Fruit fly (Drosophila melanogaster) whole organism, wandering third instar larva: ENCODE results near the gene CG4297.

Experiments used
- CG32264 ChIP-seq: fragments of 200-800 bp; sonication (Bioruptor generic); optimal IDR thresholded peaks from 2 replicates; lab custom pipeline; 2016; ENCODE audit warnings: missing biosample characterization, missing genetic modification characterization
- CG9705 ChIP-seq: fragments of 200-800 bp; sonication (Bioruptor generic); optimal IDR thresholded peaks from 2 replicates; lab custom pipeline; 2018; ENCODE audit warnings: missing biosample characterization, mild to moderate bottlenecking, missing genetic modification characterization
- Dfd ChIP-seq: fragments of >200 bp; optimal IDR thresholded peaks from 2 replicates; lab custom pipeline; 2017; ENCODE audit warnings: missing biosample characterization, missing genetic modification characterization
- GATAd ChIP-seq: sonication (Bioruptor generic); optimal IDR thresholded peaks from 2 replicates; lab custom pipeline; 2016; ENCODE audit warnings: missing biosample characterization, missing genetic modification characterization
- HLH106 ChIP-seq: fragments of 200-800 bp; optimal IDR thresholded peaks from 3 replicates; lab custom pipeline; 2019; ENCODE audit warnings: missing biosample characterization, mild to moderate bottlenecking, missing genetic modification characterization, moderate library complexity
- Hnf4 ChIP-seq: fragments of 200-800 bp; sonication (Bioruptor generic); optimal IDR thresholded peaks from 2 replicates; lab custom pipeline; 2016; ENCODE audit warnings: missing biosample characterization, mild to moderate bottlenecking, missing genetic modification characterization
- Hr78 ChIP-seq: fragments of >200 bp; optimal IDR thresholded peaks from 2 replicates; lab custom pipeline; 2017; ENCODE audit warnings: missing biosample characterization, missing genetic modification characterization
- Hr83 ChIP-seq: fragments of 200-300 bp; sonication (Bioruptor generic); optimal IDR thresholded peaks from 2 replicates; lab custom pipeline; 2016; ENCODE audit warnings: missing biosample characterization, mild to moderate bottlenecking, missing genetic modification characterization, moderate library complexity; ENCODE audit not compliant: poor library complexity, severe bottlenecking
- Jra ChIP-seq: sonication (Bioruptor generic); optimal IDR thresholded peaks from 2 replicates; lab custom pipeline; 2016; ENCODE audit warnings: missing biosample characterization, missing genetic modification characterization
- OdsH ChIP-seq: fragments of 200-800 bp; sonication (Bioruptor generic); optimal IDR thresholded peaks from 2 replicates; lab custom pipeline; 2016; ENCODE audit warnings: missing biosample characterization, mild to moderate bottlenecking, missing genetic modification characterization
- Rel ChIP-seq, 2 experiments: fragments of 200-800 bp; sonication (Bioruptor generic) in 1 of 2; optimal IDR thresholded peaks; 2 replicates in 1 of 2; 3 replicates in 1 of 2; lab custom pipeline; 2016 to 2019; ENCODE audit warnings: mild to moderate bottlenecking in 2 of 2, missing biosample characterization in 2 of 2, missing genetic modification characterization in 2 of 2, moderate library complexity in 1 of 2
- Sp1 ChIP-seq: fragments of 200-800 bp; sonication (Bioruptor generic); optimal IDR thresholded peaks from 3 replicates; lab custom pipeline; 2019; ENCODE audit warnings: missing biosample characterization, mild to moderate bottlenecking, missing genetic modification characterization, moderate library complexity
- Vsx2 ChIP-seq: fragments of 200-300, 225-300 bp; sonication (Bioruptor generic); optimal IDR thresholded peaks from 2 replicates; lab custom pipeline; 2018; ENCODE audit warnings: missing biosample characterization, missing genetic modification characterization; ENCODE audit not compliant: partially characterized antibody
- br ChIP-seq: fragments of 200-800 bp; sonication (Bioruptor generic); optimal IDR thresholded peaks from 2 replicates; lab custom pipeline; 2016; ENCODE audit warnings: missing biosample characterization, missing genetic modification characterization
- brk ChIP-seq: fragments of 200-800 bp; sonication (Bioruptor generic); optimal IDR thresholded peaks from 2 replicates; lab custom pipeline; 2016; ENCODE audit warnings: missing biosample characterization, mild to moderate bottlenecking, missing genetic modification characterization
- dl ChIP-seq, 2 experiments: fragments of 175-275, 200-275 bp in 1 of 2; fragments of 200-275 bp in 1 of 2; sonication (Bioruptor generic); optimal IDR thresholded peaks; lab custom pipeline; 2018; ENCODE audit warnings: mild to moderate bottlenecking in 2 of 2, missing biosample characterization in 2 of 2, missing genetic modification characterization in 2 of 2, moderate library complexity in 2 of 2; ENCODE audit not compliant: partially characterized antibody in 2 of 2, insufficient read depth in 1 of 2
- dmrt93B ChIP-seq: fragments of 200-800 bp; sonication (Bioruptor generic); optimal IDR thresholded peaks from 2 replicates; lab custom pipeline; 2018; ENCODE audit warnings: missing biosample characterization, mild to moderate bottlenecking, missing genetic modification characterization
- dsf ChIP-seq: sonication (Bioruptor generic); optimal IDR thresholded peaks from 2 replicates; lab custom pipeline; 2016; ENCODE audit warnings: missing biosample characterization, missing genetic modification characterization, borderline replicate concordance
- ey ChIP-seq: fragments of 200-800 bp; sonication (Bioruptor generic); optimal IDR thresholded peaks from 2 replicates; lab custom pipeline; 2016; ENCODE audit warnings: missing biosample characterization, missing genetic modification characterization
- foxo ChIP-seq, 2 experiments: fragments of 200-800 bp; sonication (Bioruptor generic); optimal IDR thresholded peaks; 2 replicates in 1 of 2; 3 replicates in 1 of 2; lab custom pipeline; 2016 to 2017; ENCODE audit warnings: missing biosample characterization in 2 of 2, missing genetic modification characterization in 2 of 2
- fru ChIP-seq: fragments of 200-800 bp; sonication (Bioruptor generic); optimal IDR thresholded peaks from 3 replicates; lab custom pipeline; 2016; ENCODE audit warnings: missing biosample characterization, mild to moderate bottlenecking, missing genetic modification characterization
- h ChIP-seq: fragments of 200-800 bp; sonication (Bioruptor generic); optimal IDR thresholded peaks from 3 replicates; lab custom pipeline; 2016; ENCODE audit warnings: missing biosample characterization, mild to moderate bottlenecking, missing genetic modification characterization
- jim ChIP-seq: fragments of 175-275, 200-325 bp; sonication (Bioruptor generic); optimal IDR thresholded peaks from 2 replicates; lab custom pipeline; 2016; ENCODE audit warnings: missing biosample characterization, mild to moderate bottlenecking, missing genetic modification characterization
- pan ChIP-seq: fragments of >200 bp; optimal IDR thresholded peaks from 2 replicates; lab custom pipeline; 2017
- psq ChIP-seq: fragments of 200-800 bp; sonication (Bioruptor generic); optimal IDR thresholded peaks from 3 replicates; lab custom pipeline; 2017; ENCODE audit warnings: missing biosample characterization, mild to moderate bottlenecking, missing genetic modification characterization, moderate library complexity
- rgr ChIP-seq: fragments of 200-800 bp; sonication (Bioruptor generic); optimal IDR thresholded peaks from 3 replicates; lab custom pipeline; 2016; ENCODE audit warnings: missing biosample characterization, mild to moderate bottlenecking, missing genetic modification characterization
- sv ChIP-seq: fragments of 200-800 bp; sonication (Bioruptor generic); optimal IDR thresholded peaks from 3 replicates; lab custom pipeline; 2016; ENCODE audit warnings: missing biosample characterization, missing genetic modification characterization
- tai ChIP-seq: sonication (Bioruptor generic); optimal IDR thresholded peaks from 2 replicates; lab custom pipeline; 2016; ENCODE audit warnings: missing biosample characterization, missing genetic modification characterization
- woc ChIP-seq: sonication (Bioruptor generic); optimal IDR thresholded peaks from 2 replicates; lab custom pipeline; 2016; ENCODE audit warnings: missing biosample characterization, mild to moderate bottlenecking, missing genetic modification characterization

CG4297 gene

dm6 chr2L:414593-415399, 57.2 kb downstream of the CG4297 start, which contains the start of the genes AP-2alpha and ebi:
Gene AP-2alpha, minus strand, starts transcription at chr2L:414777.
Gene ebi, plus strand, starts transcription at chr2L:415067.
- TF ChIP-seq Vsx2 (GFP tag; lab: Kevin White, UChicago): no peak
- TF ChIP-seq sv (GFP tag; lab: Kevin White, UChicago): peak; percentile 86
- peak; percentile 73 for TF ChIP-seq CG9705 (GFP tag; lab: Kevin White, UChicago)
- TF ChIP-seq Hr83 (GFP tag; lab: Kevin White, UChicago): no peak
- peak in 1 of 2 experiments; percentile 90 for TF ChIP-seq foxo (GFP tag; optimal IDR thresholded peaks at IDR 0.05; lab: Kevin White, UChicago)
- peak; percentile 89 for TF ChIP-seq br (GFP tag; lab: Kevin White, UChicago)
- TF ChIP-seq h (GFP tag; lab: Kevin White, UChicago): peak; percentile 89
- peak; percentile 81 for TF ChIP-seq dmrt93B (GFP tag; lab: Kevin White, UChicago)
- TF ChIP-seq fru (GFP tag; lab: Kevin White, UChicago): peak; percentile 94
- TF ChIP-seq Sp1 (GFP tag; lab: Kevin White, UChicago): peak; percentile 88
- peak; percentile 89 for TF ChIP-seq ey (GFP tag; lab: Kevin White, UChicago)
- TF ChIP-seq OdsH: peak; percentile 82
- TF ChIP-seq dl (GFP tag; optimal IDR thresholded peaks at IDR 0.05; lab: Kevin White, UChicago; ENCODE audit: insufficient read depth in 1 of 2, partially characterized antibody in 2 of 2): no peak
- TF ChIP-seq Rel (GFP tag; optimal IDR thresholded peaks at IDR 0.05; lab: Kevin White, UChicago): no peak
- TF ChIP-seq Rel (tag; optimal IDR thresholded peaks at IDR 0.05; lab: Kevin White, UChicago): peak; percentile 60
- no peak for TF ChIP-seq Dfd (GFP tag; lab: Kevin White, UChicago)
- no peak for TF ChIP-seq tai (GFP tag; lab: Kevin White, UChicago)
- TF ChIP-seq woc (GFP tag; lab: Kevin White, UChicago): peak; percentile 97
- peak; percentile 88 for TF ChIP-seq HLH106
- TF ChIP-seq CG32264 (GFP tag; lab: Kevin White, UChicago): peak; percentile 17
- peak; percentile 71 for TF ChIP-seq Jra
- peak; percentile 69 for TF ChIP-seq dsf (GFP tag; lab: Kevin White, UChicago)
- TF ChIP-seq rgr (GFP tag; lab: Kevin White, UChicago): peak; percentile 83
- no peak for TF ChIP-seq Hr78
- peak; percentile 75 for TF ChIP-seq psq (GFP tag; lab: Kevin White, UChicago)

dm6 chr2L:413894-414293, 58.1 kb downstream of the CG4297 start:
- TF ChIP-seq jim (GFP tag; lab: Kevin White, UChicago) (no peak), brk (GFP tag; lab: Kevin White, UChicago) (no peak), GATAd (GFP tag; lab: Kevin White, UChicago) (no peak), pan (lab: Kevin White, UChicago) (no peak), Hnf4 (GFP tag; lab: Kevin White, UChicago) (no peak)

dm6 chr2L:412931-413330, 59.1 kb downstream of the CG4297 start:
- TF ChIP-seq ey (GFP tag; lab: Kevin White, UChicago) (peak; percentile 2), dmrt93B (GFP tag; lab: Kevin White, UChicago) (no peak), tai (GFP tag; lab: Kevin White, UChicago) (no peak)
